Worm (Caenorhabditis elegans) whole organism, L1 larva: ENCODE data around the gene maph-1.3.

ENCODE experiments used
- ces-1 ChIP-seq: fragments of 150-350 bp; optimal IDR thresholded peaks from 2 replicates; lab custom pipeline; 2014; ENCODE audit warnings: missing biosample characterization, missing genetic modification reagents, missing genetic modification characterization
- fos-1 ChIP-seq: fragments of 150-350 bp; optimal IDR thresholded peaks from 2 replicates; lab custom pipeline; 2014; ENCODE audit warnings: missing biosample characterization, missing genetic modification characterization
- nhr-28 ChIP-seq: fragments of 150-350 bp; optimal IDR thresholded peaks from 2 replicates; lab custom pipeline; 2014; ENCODE audit warnings: missing biosample characterization, missing genetic modification characterization
- nhr-85 ChIP-seq: sonication (generic microtip); peaks from one replicate; lab custom pipeline; 2016; ENCODE audit warnings: missing genetic modification characterization, inconsistent platforms, missing compliant biosample characterization
- unc-62 ChIP-seq: fragments of 150-350 bp; optimal IDR thresholded peaks from 2 replicates; lab custom pipeline; 2014; ENCODE audit warnings: missing biosample characterization, missing genetic modification reagents, missing genetic modification characterization
- zip-4 ChIP-seq: fragments of 200-800 bp; sonication (Bioruptor generic); optimal IDR thresholded peaks from 2 replicates; lab custom pipeline; 2018; ENCODE audit warnings: mild to moderate bottlenecking, missing genetic modification characterization, moderate library complexity, missing compliant biosample characterization

- no peak for TF ChIP-seq ces-1 (GFP tag; lab: Kevin White, UChicago)
- TF ChIP-seq fos-1 = no peak
- no peak for TF ChIP-seq nhr-85 (tag; lab: Kevin White, UChicago)
- no peak for TF ChIP-seq unc-62 (GFP tag; lab: Kevin White, UChicago)
- TF ChIP-seq nhr-28 (tag; lab: Kevin White, UChicago) = no peak
- TF ChIP-seq zip-4 = no peak
Observed at ce11 chrIII:3871763-3872486, 27.2 kb downstream of the maph-1.3 start.
